Fruit fly (Drosophila melanogaster): Measurements from ENCODE around the gene mtTFB1.

mtTFB1 gene

DNA sequence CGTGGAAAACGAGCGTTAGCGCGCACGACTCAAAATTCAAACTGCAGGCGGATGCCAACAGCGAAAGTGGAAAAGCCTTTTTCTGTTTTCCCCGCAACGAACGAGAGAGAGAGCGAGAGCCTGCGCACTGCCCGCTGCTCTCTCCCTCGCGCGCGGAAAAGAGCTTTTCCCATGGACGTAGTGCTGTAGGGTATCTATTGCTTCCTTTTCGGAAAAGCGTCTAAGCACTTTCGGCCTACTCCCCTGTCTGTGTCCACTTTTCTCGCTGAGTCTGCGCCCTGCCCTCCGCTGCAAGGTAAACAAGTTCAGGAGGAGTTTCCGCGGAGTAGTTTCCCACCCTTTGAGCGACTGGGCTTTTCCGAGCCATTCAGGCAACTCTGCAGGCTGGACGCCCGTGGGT lies 28.5 kb upstream of the mtTFB1 start, which contains the start of gene CG32085 (continued):
- 0 out of 3 replicates have a peak, but pooled peaks have one; percentile 55 for TF ChIP-seq sr (GFP tag; IDR thresholded peaks at IDR 0.05)
- TF ChIP-seq Bgb (GFP tag; IDR thresholded peaks at IDR 0.05; ENCODE audit: partially characterized antibody), result no peak
- peak; percentile 23 for TF ChIP-seq org-1 (GFP tag; optimal IDR thresholded peaks at IDR 0.05)
- TF ChIP-seq hb (GFP tag; IDR thresholded peaks at IDR 0.05; ENCODE audit: partially characterized antibody), result no peak
- peak; percentile 54 for TF ChIP-seq HLH54F (GFP tag; optimal IDR thresholded peaks at IDR 0.05)
- no peak for TF ChIP-seq oc (tag; optimal IDR thresholded peaks at IDR 0.05)
- TF ChIP-seq CG4282 (GFP tag; optimal IDR thresholded peaks at IDR 0.05), result no peak
- peak; percentile 89 for TF ChIP-seq CG2120 (GFP tag; optimal IDR thresholded peaks at IDR 0.05)
- no peak for TF ChIP-seq gcm (GFP tag; optimal IDR thresholded peaks at IDR 0.05)
- peak; percentile 76 for TF ChIP-seq Meics (GFP tag; optimal IDR thresholded peaks at IDR 0.05)
- TF ChIP-seq maf-S (GFP tag; optimal IDR thresholded peaks at IDR 0.05), result peak; percentile 27
- TF ChIP-seq CG5953 (GFP tag; IDR thresholded peaks at IDR 0.05), result 0 out of 2 replicates have a peak, but pooled peaks have one; percentile 47
- TF ChIP-seq CG12071 (GFP tag; optimal IDR thresholded peaks at IDR 0.05), result peak; percentile 69
- peak; percentile 84 for TF ChIP-seq Antp (GFP tag; optimal IDR thresholded peaks at IDR 0.05)
- no peak for TF ChIP-seq Doc3 (GFP tag; IDR thresholded peaks at IDR 0.05; ENCODE audit: partially characterized antibody)
- no peak for TF ChIP-seq abd-A (tag; optimal IDR thresholded peaks at IDR 0.05)
- TF ChIP-seq bbx (GFP tag; IDR thresholded peaks at IDR 0.05; ENCODE audit: partially characterized antibody), result no peak
- TF ChIP-seq CG10654 (GFP tag; optimal IDR thresholded peaks at IDR 0.05), result peak; percentile 23
- peak; percentile 3 for TF ChIP-seq Mes4 (GFP tag; optimal IDR thresholded peaks at IDR 0.05)
- TF ChIP-seq Hmr (GFP tag; optimal IDR thresholded peaks at IDR 0.05), result peak; percentile 80
- TF ChIP-seq br (optimal IDR thresholded peaks at IDR 0.05), result no peak
- peak; percentile 50 for TF ChIP-seq CHES-1-like (GFP tag; optimal IDR thresholded peaks at IDR 0.05)
- TF ChIP-seq wdn (GFP tag; IDR thresholded peaks at IDR 0.05), result peak; percentile 54; the same call in 1 of the 2 replicates

dm6 chr3L:11681794-11682193 lies 27.0 kb upstream of the mtTFB1 start, which contains the start of gene TfIIEalpha:
Gene TfIIEalpha, plus strand, starts transcription at chr3L:11682038.
- TF ChIP-seq CG17829 (tag; optimal IDR thresholded peaks at IDR 0.05) (peak; percentile 41), CG2199 (GFP tag; IDR thresholded peaks at IDR 0.05) (peak; percentile 59; the same call in 1 of the 3 replicates), CG30020 (tag; optimal IDR thresholded peaks at IDR 0.05) (peak; percentile 25), zen2 (GFP tag; IDR thresholded peaks at IDR 0.05; ENCODE audit: partially characterized antibody) (no peak), lab (GFP tag; optimal IDR thresholded peaks at IDR 0.05) (no peak), CG2116 (GFP tag; optimal IDR thresholded peaks at IDR 0.05) (peak; percentile 38), wek (GFP tag; optimal IDR thresholded peaks at IDR 0.05) (no peak), pita (GFP tag; optimal IDR thresholded peaks at IDR 0.05) (peak; percentile 81), CG11093 (GFP tag; IDR thresholded peaks at IDR 0.05) (no peak), CG9215 (GFP tag; IDR thresholded peaks at IDR 0.05) (peak; percentile 100), gfzf (GFP tag; optimal IDR thresholded peaks at IDR 0.05) (peak; percentile 99), gcm (GFP tag; optimal IDR thresholded peaks at IDR 0.05) (no peak), CG33213 (GFP tag; optimal IDR thresholded peaks at IDR 0.05) (peak; percentile 71), CG9797 (GFP tag; optimal IDR thresholded peaks at IDR 0.05) (peak; percentile 88), row (GFP tag; IDR thresholded peaks at IDR 0.05) (peak; percentile 62), eve (GFP tag; optimal IDR thresholded peaks at IDR 0.05) (no peak), Ets97D (GFP tag; optimal IDR thresholded peaks at IDR 0.05) (peak; percentile 84), CG1603 (tag; optimal IDR thresholded peaks at IDR 0.05) (peak; percentile 77), sens (GFP tag) (peak; percentile 16), gro (GFP tag; optimal IDR thresholded peaks at IDR 0.05) (peak; percentile 46), CG17186 (GFP tag; optimal IDR thresholded peaks at IDR 0.05) (peak; percentile 43), CG12769 (tag; optimal IDR thresholded peaks at IDR 0.05) (peak; percentile 27), insv (GFP tag; optimal IDR thresholded peaks at IDR 0.05) (peak in 1 of 2 experiments; percentile 4), Sin3A (optimal IDR thresholded peaks at IDR 0.05) (peak; percentile 55), bcd (GFP tag; optimal IDR thresholded peaks at IDR 0.05) (peak; percentile 8), Dll (GFP tag; IDR thresholded peaks at IDR 0.05; ENCODE audit: partially characterized antibody) (peak; percentile 26; the same call in 1 of the 4 replicates), Nf-YA (GFP tag; IDR thresholded peaks at IDR 0.05) (no peak), HLH4C (GFP tag; IDR thresholded peaks at IDR 0.05; ENCODE audit: partially characterized antibody) (0 out of 3 replicates have a peak, but pooled peaks have one; percentile 41), CG3838 (GFP tag; optimal IDR thresholded peaks at IDR 0.05) (no peak)

All from whole organism, embryonic.